Fruit fly (Drosophila melanogaster) whole organism, prepupa: ENCODE measurements around the gene Sry-beta.

Source experiments
- CG1621 ChIP-seq: fragments of 200-800 bp; sonication (Bioruptor generic); optimal IDR thresholded peaks from 3 replicates; lab custom pipeline; 2018; ENCODE audit warnings: missing biosample characterization, mild to moderate bottlenecking, missing genetic modification characterization
- CG4318 ChIP-seq: fragments of 200-800 bp; sonication (Bioruptor generic); optimal IDR thresholded peaks from 3 replicates; lab custom pipeline; 2017; ENCODE audit warnings: missing biosample characterization, mild to moderate bottlenecking, missing genetic modification characterization
- CG6854 ChIP-seq: fragments of 200-800 bp; sonication (Bioruptor generic); optimal IDR thresholded peaks from 2 replicates; lab custom pipeline; 2017; ENCODE audit warnings: missing biosample characterization, mild to moderate bottlenecking, missing genetic modification characterization
- CG9139 ChIP-seq: fragments of 200-800 bp; sonication (Bioruptor generic); optimal IDR thresholded peaks from 3 replicates; lab custom pipeline; 2017; ENCODE audit warnings: missing biosample characterization, mild to moderate bottlenecking, missing genetic modification characterization
- achi ChIP-seq: fragments of 200-800 bp; sonication (Bioruptor generic); optimal IDR thresholded peaks from 3 replicates; lab custom pipeline; 2016; ENCODE audit warnings: missing biosample characterization, missing genetic modification characterization
- cyc ChIP-seq: fragments of 200-800 bp; sonication (Bioruptor generic); optimal IDR thresholded peaks from 3 replicates; lab custom pipeline; 2016; ENCODE audit warnings: missing biosample characterization, missing genetic modification characterization
- eg ChIP-seq: fragments of 200-800 bp; sonication (Bioruptor generic); IDR thresholded peaks from 3 replicates; pipeline ENCODE4 v1.3.6; 2022; ENCODE audit warnings: missing biosample characterization, missing genetic modification characterization
- net ChIP-seq: fragments of 200-800 bp; sonication (Bioruptor generic); optimal IDR thresholded peaks from 3 replicates; lab custom pipeline; 2016; ENCODE audit warnings: missing biosample characterization, missing genetic modification characterization
- pdm3 ChIP-seq: fragments of 200-800 bp; sonication (Bioruptor generic); optimal IDR thresholded peaks from 3 replicates; lab custom pipeline; 2016; ENCODE audit warnings: missing biosample characterization, missing genetic modification characterization
- salr ChIP-seq, 2 experiments: fragments of 200-800 bp; sonication (Bioruptor generic); optimal IDR thresholded peaks; 3 replicates each; lab custom pipeline; 2016 to 2018; ENCODE audit warnings: missing biosample characterization in 2 of 2, missing genetic modification characterization in 2 of 2, mild to moderate bottlenecking in 1 of 2
- spab ChIP-seq: fragments of 200-800 bp; sonication (Bioruptor generic); optimal IDR thresholded peaks from 2 replicates; lab custom pipeline; 2017; ENCODE audit warnings: missing biosample characterization, mild to moderate bottlenecking, missing genetic modification characterization, missing genetic modification reagents
- ss ChIP-seq, 2 experiments: fragments of 200-800 bp; sonication (Bioruptor generic); optimal IDR thresholded peaks; 2 replicates in 1 of 2; 3 replicates in 1 of 2; lab custom pipeline; 2017 to 2018; ENCODE audit warnings: mild to moderate bottlenecking in 2 of 2, missing biosample characterization in 2 of 2, missing genetic modification characterization in 2 of 2, moderate library complexity in 1 of 2

- TF ChIP-seq spab (peak; percentile 58), ss (GFP tag; optimal IDR thresholded peaks at IDR 0.05; lab: Kevin White, UChicago) (peak; percentile 81 to 85), salr (GFP tag; optimal IDR thresholded peaks at IDR 0.05; lab: Kevin White, UChicago) (peak in 1 of 2 experiments; percentile 1), pdm3 (GFP tag; lab: Kevin White, UChicago) (no peak), achi (GFP tag; lab: Kevin White, UChicago) (peak; percentile 12), cyc (GFP tag; lab: Kevin White, UChicago) (no peak), eg (GFP tag; lab: Robert Waterston, UW) (peak; percentile 87), CG9139 (GFP tag; lab: Kevin White, UChicago) (peak; percentile 75), net (GFP tag; lab: Kevin White, UChicago) (no peak), CG4318 (no peak), CG6854 (GFP tag; lab: Kevin White, UChicago) (no peak), CG1621 (tag; lab: Kevin White, UChicago) (peak; percentile 66)
Measured at dm6 chr3R:30005332-30005979, 34.1 kb upstream of the Sry-beta start.
